Worm (Caenorhabditis elegans) whole organism, late embryonic: ENCODE data around the gene C36A4.10.

Experiments
- C38D4.7 ChIP-seq: fragments of 200-800 bp; sonication (Bioruptor generic); optimal IDR thresholded peaks from 2 replicates; lab custom pipeline; 2018; ENCODE audit warnings: mild to moderate bottlenecking, missing genetic modification characterization, moderate library complexity, missing compliant biosample characterization
- F13H6.1 ChIP-seq: sonication (generic microtip); optimal IDR thresholded peaks from 2 replicates; lab custom pipeline; 2016; ENCODE audit warnings: missing genetic modification characterization, missing compliant biosample characterization
- K02D7.2 ChIP-seq: sonication (generic microtip); optimal IDR thresholded peaks from 2 replicates; lab custom pipeline; 2017; ENCODE audit warnings: mild to moderate bottlenecking, missing genetic modification characterization, missing compliant biosample characterization
- K09A11.1 ChIP-seq: sonication (generic microtip); optimal IDR thresholded peaks from 2 replicates; lab custom pipeline; 2017; ENCODE audit warnings: antibody characterized with exemption, mild to moderate bottlenecking, missing genetic modification characterization, missing compliant biosample characterization; ENCODE audit not compliant: insufficient read depth
- T23F11.4 ChIP-seq: fragments of 200-800 bp; sonication (Bioruptor generic); optimal IDR thresholded peaks from 2 replicates; lab custom pipeline; 2018; ENCODE audit warnings: mild to moderate bottlenecking, missing genetic modification characterization, missing compliant biosample characterization
- Y22D7AL.16 ChIP-seq: sonication (generic microtip); optimal IDR thresholded peaks from 2 replicates; lab custom pipeline; 2016; ENCODE audit warnings: missing genetic modification characterization, missing compliant biosample characterization
- ahr-1 ChIP-seq: sonication (generic microtip); optimal IDR thresholded peaks from 2 replicates; lab custom pipeline; 2016; ENCODE audit warnings: missing genetic modification characterization, missing compliant biosample characterization
- ceh-14 ChIP-seq: sonication (generic microtip); optimal IDR thresholded peaks from 2 replicates; lab custom pipeline; 2016; ENCODE audit warnings: missing genotype, missing genetic modification characterization, missing compliant biosample characterization
- ceh-19 ChIP-seq: fragments of 200-800 bp; sonication (Bioruptor generic); optimal IDR thresholded peaks from 2 replicates; lab custom pipeline; 2018; ENCODE audit warnings: mild to moderate bottlenecking, missing genetic modification characterization, missing compliant biosample characterization
- ceh-2 ChIP-seq: sonication (generic microtip); optimal IDR thresholded peaks from 2 replicates; lab custom pipeline; 2016; ENCODE audit warnings: missing genotype, missing genetic modification characterization, missing compliant biosample characterization
- ceh-34 ChIP-seq: sonication (generic microtip); optimal IDR thresholded peaks from 2 replicates; lab custom pipeline; 2016; ENCODE audit warnings: mild to moderate bottlenecking, missing genetic modification characterization, missing compliant biosample characterization
- ceh-48 ChIP-seq: sonication (generic microtip); optimal IDR thresholded peaks from 2 replicates; lab custom pipeline; 2016; ENCODE audit warnings: missing genetic modification characterization, inconsistent platforms, missing compliant biosample characterization
- che-1 ChIP-seq: sonication (generic microtip); optimal IDR thresholded peaks from 2 replicates; lab custom pipeline; 2016; ENCODE audit warnings: mild to moderate bottlenecking, missing genetic modification characterization, missing compliant biosample characterization
- dmd-4 ChIP-seq: sonication (generic microtip); optimal IDR thresholded peaks from 2 replicates; lab custom pipeline; 2016; ENCODE audit warnings: borderline replicate concordance, missing genetic modification characterization, missing compliant biosample characterization
- dve-1 ChIP-seq: sonication (generic microtip); optimal IDR thresholded peaks from 2 replicates; lab custom pipeline; 2017; ENCODE audit warnings: antibody characterized with exemption, mild to moderate bottlenecking, missing genetic modification characterization, missing compliant biosample characterization
- elt-4 ChIP-seq: sonication (generic microtip); optimal IDR thresholded peaks from 2 replicates; lab custom pipeline; 2016; ENCODE audit warnings: missing genetic modification characterization, missing compliant biosample characterization
- eyg-1 ChIP-seq: sonication (generic microtip); optimal IDR thresholded peaks from 2 replicates; lab custom pipeline; 2016; ENCODE audit warnings: missing genotype, missing genetic modification characterization, missing compliant biosample characterization
- fax-1 ChIP-seq: sonication (generic microtip); optimal IDR thresholded peaks from 2 replicates; lab custom pipeline; 2016; ENCODE audit warnings: missing genotype, missing genetic modification characterization, missing compliant biosample characterization
- fkh-10 ChIP-seq: fragments of 150-350 bp; optimal IDR thresholded peaks from 2 replicates; lab custom pipeline; 2014; ENCODE audit warnings: missing biosample characterization, missing genetic modification reagents, missing genetic modification characterization
- gmeb-2 ChIP-seq: sonication (generic microtip); optimal IDR thresholded peaks from 2 replicates; lab custom pipeline; 2016; ENCODE audit warnings: missing genetic modification characterization, inconsistent platforms, missing compliant biosample characterization
- hlh-13 ChIP-seq: fragments of 200-800 bp; sonication (Bioruptor generic); optimal IDR thresholded peaks from 2 replicates; lab custom pipeline; 2018; ENCODE audit warnings: mild to moderate bottlenecking, missing genetic modification characterization, missing compliant biosample characterization
- hlh-15 ChIP-seq: sonication (generic microtip); optimal IDR thresholded peaks from 2 replicates; lab custom pipeline; 2016; ENCODE audit warnings: missing genetic modification characterization, missing compliant biosample characterization
- hlh-30 ChIP-seq: sonication (generic microtip); optimal IDR thresholded peaks from 2 replicates; lab custom pipeline; 2017; ENCODE audit warnings: antibody characterized with exemption, missing genetic modification characterization, missing compliant biosample characterization; ENCODE audit not compliant: insufficient read depth
- hlh-6 ChIP-seq: sonication (generic microtip); optimal IDR thresholded peaks from 2 replicates; lab custom pipeline; 2016; ENCODE audit warnings: missing genotype, missing genetic modification characterization, missing compliant biosample characterization
- lim-6 ChIP-seq: sonication (generic microtip); optimal IDR thresholded peaks from 2 replicates; lab custom pipeline; 2016; ENCODE audit warnings: missing genetic modification characterization, missing compliant biosample characterization
- lin-11 ChIP-seq: fragments of 200-800 bp; sonication (Bioruptor generic); optimal IDR thresholded peaks from 2 replicates; lab custom pipeline; 2018; ENCODE audit warnings: mild to moderate bottlenecking, missing genetic modification characterization, missing compliant biosample characterization
- madf-2 ChIP-seq: sonication (generic microtip); optimal IDR thresholded peaks from 2 replicates; lab custom pipeline; 2017; ENCODE audit warnings: missing genetic modification characterization, missing compliant biosample characterization
- nfya-1 ChIP-seq: sonication (generic microtip); optimal IDR thresholded peaks from 2 replicates; lab custom pipeline; 2017; ENCODE audit warnings: missing genetic modification characterization, mild to moderate bottlenecking, missing compliant biosample characterization, antibody characterized with exemption, moderate library complexity
- nhr-11 ChIP-seq: fragments of 150-350 bp; optimal IDR thresholded peaks from 2 replicates; lab custom pipeline; 2014; ENCODE audit warnings: missing biosample characterization, missing genetic modification characterization
- nhr-232 ChIP-seq: sonication (generic microtip); optimal IDR thresholded peaks from 2 replicates; lab custom pipeline; 2016; ENCODE audit warnings: missing genetic modification characterization, missing compliant biosample characterization
- npax-4 ChIP-seq: sonication (generic microtip); optimal IDR thresholded peaks from 2 replicates; lab custom pipeline; 2016; ENCODE audit warnings: missing genetic modification characterization, missing compliant biosample characterization
- odd-2 ChIP-seq: sonication (generic microtip); optimal IDR thresholded peaks from 2 replicates; lab custom pipeline; 2017; ENCODE audit warnings: antibody characterized with exemption, mild to moderate bottlenecking, missing genetic modification characterization, missing compliant biosample characterization
- pag-3 ChIP-seq: sonication (generic microtip); optimal IDR thresholded peaks from 2 replicates; lab custom pipeline; 2016; ENCODE audit warnings: missing compliant biosample characterization, missing genetic modification characterization, borderline replicate concordance
- pat-9 ChIP-seq: fragments of 200-800 bp; sonication (Bioruptor generic); optimal IDR thresholded peaks from 2 replicates; lab custom pipeline; 2018; ENCODE audit warnings: mild to moderate bottlenecking, missing genetic modification characterization, moderate library complexity, missing compliant biosample characterization
- pqm-1 ChIP-seq: sonication (generic microtip); optimal IDR thresholded peaks from 2 replicates; lab custom pipeline; 2016; ENCODE audit warnings: missing genetic modification characterization, missing compliant biosample characterization
- ref-2 ChIP-seq: sonication (generic microtip); optimal IDR thresholded peaks from 2 replicates; lab custom pipeline; 2016; ENCODE audit warnings: missing genetic modification characterization, missing compliant biosample characterization
- rnt-1 ChIP-seq: sonication (generic microtip); optimal IDR thresholded peaks from 2 replicates; lab custom pipeline; 2016; ENCODE audit warnings: missing genetic modification characterization, missing compliant biosample characterization
- sox-2 ChIP-seq: fragments of 200-800 bp; sonication (Bioruptor generic); IDR thresholded peaks from 2 replicates; pipeline ENCODE4 v1.3.6; 2022; ENCODE audit warnings: missing genetic modification reagents, missing genetic modification characterization, missing compliant biosample characterization
- sox-4 ChIP-seq: sonication (generic microtip); optimal IDR thresholded peaks from 2 replicates; lab custom pipeline; 2017; ENCODE audit warnings: mild to moderate bottlenecking, missing genetic modification characterization, inconsistent platforms, missing compliant biosample characterization
- tbx-2 ChIP-seq: sonication (generic microtip); optimal IDR thresholded peaks from 2 replicates; lab custom pipeline; 2016; ENCODE audit warnings: missing genetic modification characterization, missing compliant biosample characterization
- tbx-7 ChIP-seq: sonication (generic microtip); optimal IDR thresholded peaks from 2 replicates; lab custom pipeline; 2016; ENCODE audit warnings: missing genotype, missing genetic modification characterization, missing compliant biosample characterization
- unc-42 ChIP-seq: sonication (generic microtip); optimal IDR thresholded peaks from 2 replicates; lab custom pipeline; 2016; ENCODE audit warnings: missing genotype, missing genetic modification characterization, missing compliant biosample characterization
- zip-5 ChIP-seq: sonication (generic microtip); optimal IDR thresholded peaks from 2 replicates; lab custom pipeline; 2016; ENCODE audit warnings: missing genetic modification characterization, missing compliant biosample characterization
- ztf-16 ChIP-seq: sonication (generic microtip); optimal IDR thresholded peaks from 2 replicates; lab custom pipeline; 2017; ENCODE audit warnings: missing genetic modification characterization, missing compliant biosample characterization

The C36A4.10 gene

ce11 chrIII:3820134-3820533, 11.1 kb downstream of the C36A4.10 start (continued):
- TF ChIP-seq pat-9 (tag; lab: Kevin White, UChicago) (no peak), ceh-19 (peak; percentile 20), fkh-10 (no peak), Y22D7AL.16 (tag; lab: Kevin White, UChicago) (no peak), ceh-2 (tag; lab: Kevin White, UChicago) (peak; percentile 39), gmeb-2 (tag; lab: Kevin White, UChicago) (no peak), dmd-4 (tag; lab: Kevin White, UChicago) (no peak), nhr-232 (tag; lab: Kevin White, UChicago) (no peak), sox-2 (GFP tag; lab: Robert Waterston, UW) (no peak), madf-2 (no peak), ztf-16 (tag; lab: Kevin White, UChicago) (no peak), hlh-13 (GFP tag; lab: Kevin White, UChicago) (no peak), che-1 (tag; lab: Kevin White, UChicago) (no peak), sox-4 (tag; lab: Kevin White, UChicago) (no peak), ceh-14 (tag; lab: Kevin White, UChicago) (peak; percentile 44), unc-42 (tag; lab: Kevin White, UChicago) (peak; percentile 40), F13H6.1 (no peak), elt-4 (tag; lab: Kevin White, UChicago) (no peak), fax-1 (tag; lab: Kevin White, UChicago) (no peak), lim-6 (tag; lab: Kevin White, UChicago) (no peak), nfya-1 (tag; lab: Kevin White, UChicago) (peak; percentile 79), tbx-7 (tag; lab: Kevin White, UChicago) (no peak), ceh-34 (tag; lab: Kevin White, UChicago) (peak; percentile 45), hlh-6 (no peak), eyg-1 (no peak)

ce11 chrIII:3819579-3819978, 11.7 kb downstream of the C36A4.10 start, which contains the start of gene dpy-27:
TSS of gene dpy-27 (minus strand) at chrIII:3819679.
- no peak for TF ChIP-seq hlh-30
- TF ChIP-seq hlh-6 = no peak
- no peak for TF ChIP-seq dve-1 (tag; lab: Kevin White, UChicago)
- no peak for TF ChIP-seq zip-5 (tag; lab: Kevin White, UChicago)
- TF ChIP-seq ref-2 (tag; lab: Kevin White, UChicago) = no peak
- no peak for TF ChIP-seq C38D4.7 (GFP tag; lab: Kevin White, UChicago)
- no peak for TF ChIP-seq odd-2 (tag; lab: Kevin White, UChicago)
- TF ChIP-seq K02D7.2 = no peak
- TF ChIP-seq ceh-2 (tag; lab: Kevin White, UChicago) = no peak
- no peak for TF ChIP-seq ahr-1 (tag; lab: Kevin White, UChicago)
- TF ChIP-seq K09A11.1 (tag; lab: Kevin White, UChicago) = no peak
- TF ChIP-seq hlh-13 (GFP tag; lab: Kevin White, UChicago) = no peak
- TF ChIP-seq ceh-14 (tag; lab: Kevin White, UChicago) = no peak
- no peak for TF ChIP-seq pqm-1 (tag; lab: Kevin White, UChicago)
- no peak for TF ChIP-seq lim-6 (tag; lab: Kevin White, UChicago)
- TF ChIP-seq T23F11.4 (GFP tag; lab: Kevin White, UChicago) = no peak

DNA sequence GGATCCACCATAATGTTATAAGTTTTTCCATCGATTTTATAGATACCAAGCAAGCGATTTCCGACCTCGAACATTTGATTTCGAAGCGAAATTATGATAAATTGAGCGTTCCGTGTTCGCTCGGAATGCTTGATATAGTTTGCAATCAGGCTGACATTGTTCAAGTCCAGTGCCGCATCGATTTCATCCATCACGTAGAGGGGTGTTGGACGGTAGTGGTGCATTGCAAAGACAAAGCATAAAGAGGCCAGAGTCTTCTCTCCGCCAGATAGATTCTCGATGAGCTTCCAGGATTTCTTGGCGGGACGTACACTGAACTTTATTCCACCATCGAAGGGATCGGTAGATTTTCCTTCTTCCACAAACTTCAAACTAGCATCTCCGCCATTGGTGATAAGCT, 16.9 kb downstream of the C36A4.10 start:
- no peak for TF ChIP-seq gmeb-2 (tag; lab: Kevin White, UChicago)
- TF ChIP-seq lin-11 = no peak
- no peak for TF ChIP-seq K09A11.1 (tag; lab: Kevin White, UChicago)
- no peak for TF ChIP-seq F13H6.1
- TF ChIP-seq pat-9 (tag; lab: Kevin White, UChicago) = no peak
- no peak for TF ChIP-seq npax-4 (tag; lab: Kevin White, UChicago)
- no peak for TF ChIP-seq ztf-16 (tag; lab: Kevin White, UChicago)
- no peak for TF ChIP-seq tbx-2 (tag; lab: Kevin White, UChicago)
- TF ChIP-seq rnt-1 = no peak
- TF ChIP-seq C38D4.7 (GFP tag; lab: Kevin White, UChicago) = no peak
- TF ChIP-seq ceh-48 (tag; lab: Kevin White, UChicago) = no peak
- no peak for TF ChIP-seq lim-6 (tag; lab: Kevin White, UChicago)
- no peak for TF ChIP-seq hlh-15
- TF ChIP-seq Y22D7AL.16 (tag; lab: Kevin White, UChicago) = no peak
- TF ChIP-seq nhr-11 (tag; lab: Kevin White, UChicago) = no peak
- no peak for TF ChIP-seq pag-3
